Fruit fly (Drosophila melanogaster) whole organism, prepupa: ENCODE data around the gene CG43773.

ENCODE experiments used
- CG10631 ChIP-seq: fragments of 200-800 bp; sonication (Bioruptor generic); optimal IDR thresholded peaks from 2 replicates; lab custom pipeline; 2016; ENCODE audit warnings: missing biosample characterization, missing genetic modification characterization
- CG11902 ChIP-seq: fragments of 200-800 bp; sonication (Bioruptor generic); optimal IDR thresholded peaks from 3 replicates; lab custom pipeline; 2016; ENCODE audit warnings: missing biosample characterization, missing genetic modification characterization
- CG15336 ChIP-seq: fragments of 200-800 bp; sonication (Bioruptor generic); IDR thresholded peaks from 2 replicates; pipeline ENCODE4 v1.3.6; 2022; ENCODE audit warnings: missing biosample characterization, missing genetic modification characterization
- CG16779 ChIP-seq: fragments of 200-800 bp; sonication (Bioruptor generic); optimal IDR thresholded peaks from 3 replicates; lab custom pipeline; 2017; ENCODE audit warnings: missing biosample characterization, mild to moderate bottlenecking, missing genetic modification characterization
- CG31627 ChIP-seq: fragments of 200-800 bp; sonication (Bioruptor generic); optimal IDR thresholded peaks from 3 replicates; lab custom pipeline; 2016; ENCODE audit warnings: missing biosample characterization, missing genetic modification characterization
- CG34406 ChIP-seq: fragments of 200-800 bp; sonication (Bioruptor generic); optimal IDR thresholded peaks from 3 replicates; lab custom pipeline; 2016; ENCODE audit warnings: missing biosample characterization, missing genetic modification characterization
- CG3919 ChIP-seq: fragments of 200-800 bp; sonication (Bioruptor generic); optimal IDR thresholded peaks from 3 replicates; lab custom pipeline; 2016; ENCODE audit warnings: missing biosample characterization, missing genetic modification characterization
- CG4318 ChIP-seq: fragments of 200-800 bp; sonication (Bioruptor generic); optimal IDR thresholded peaks from 3 replicates; lab custom pipeline; 2017; ENCODE audit warnings: missing biosample characterization, mild to moderate bottlenecking, missing genetic modification characterization
- CG6163 ChIP-seq: fragments of 200-800 bp; sonication (Bioruptor generic); IDR thresholded peaks from 3 replicates; pipeline ENCODE4 v1.3.6; 2022; ENCODE audit warnings: missing biosample characterization, missing genetic modification characterization
- CG6276 ChIP-seq: fragments of 200-800 bp; sonication (Bioruptor generic); optimal IDR thresholded peaks from 2 replicates; lab custom pipeline; 2017; ENCODE audit warnings: missing biosample characterization, mild to moderate bottlenecking, missing genetic modification characterization
- CG6792 ChIP-seq: fragments of 200-800 bp; sonication (Bioruptor generic); optimal IDR thresholded peaks from 3 replicates; lab custom pipeline; 2016; ENCODE audit warnings: missing biosample characterization, missing genetic modification characterization
- CG6854 ChIP-seq: fragments of 200-800 bp; sonication (Bioruptor generic); optimal IDR thresholded peaks from 2 replicates; lab custom pipeline; 2017; ENCODE audit warnings: missing biosample characterization, mild to moderate bottlenecking, missing genetic modification characterization
- CG7368 ChIP-seq: fragments of 200-800 bp; sonication (Bioruptor generic); optimal IDR thresholded peaks from 3 replicates; lab custom pipeline; 2016; ENCODE audit warnings: missing biosample characterization, missing genetic modification characterization
- CG8119 ChIP-seq: fragments of 200-800 bp; sonication (Bioruptor generic); IDR thresholded peaks from 3 replicates; pipeline ENCODE4 v1.3.6; 2022; ENCODE audit warnings: missing biosample characterization, missing genetic modification characterization
- CG8319 ChIP-seq: fragments of 200-800 bp; sonication (Bioruptor generic); optimal IDR thresholded peaks from 3 replicates; lab custom pipeline; 2016; ENCODE audit warnings: missing biosample characterization, missing genetic modification characterization
- CG8632 ChIP-seq: fragments of 200-800 bp; sonication (Bioruptor generic); optimal IDR thresholded peaks from 3 replicates; lab custom pipeline; 2016; ENCODE audit warnings: missing biosample characterization, missing genetic modification characterization
- CG9139 ChIP-seq: fragments of 200-800 bp; sonication (Bioruptor generic); optimal IDR thresholded peaks from 3 replicates; lab custom pipeline; 2017; ENCODE audit warnings: missing biosample characterization, mild to moderate bottlenecking, missing genetic modification characterization
- Eip75B ChIP-seq: fragments of 200-800 bp; sonication (Bioruptor generic); optimal IDR thresholded peaks from 3 replicates; lab custom pipeline; 2016; ENCODE audit warnings: missing biosample characterization, missing genetic modification characterization
- Eip78C ChIP-seq: fragments of 200-800 bp; sonication (Bioruptor generic); peaks from one replicate; lab custom pipeline; 2016; ENCODE audit warnings: missing biosample characterization, missing genetic modification characterization
- Eip93F ChIP-seq: fragments of 200-800 bp; sonication (Bioruptor generic); optimal IDR thresholded peaks from 2 replicates; lab custom pipeline; 2016; ENCODE audit warnings: missing biosample characterization, mild to moderate bottlenecking, missing genetic modification characterization
- Ets21C ChIP-seq: fragments of 200-800 bp; sonication (Bioruptor generic); optimal IDR thresholded peaks from 3 replicates; lab custom pipeline; 2016; ENCODE audit warnings: missing biosample characterization, missing genetic modification characterization
- Ets96B ChIP-seq: fragments of 200-800 bp; optimal IDR thresholded peaks from 2 replicates; lab custom pipeline; 2019; ENCODE audit warnings: missing biosample characterization, mild to moderate bottlenecking, missing genetic modification characterization, moderate library complexity
- Gug ChIP-seq: fragments of 200-800 bp; sonication (Bioruptor generic); IDR thresholded peaks from 2 replicates; pipeline ENCODE4 v1.3.6; 2022; ENCODE audit warnings: missing biosample characterization, missing genetic modification characterization
- Hr39 ChIP-seq: fragments of 200-800 bp; sonication (Bioruptor generic); optimal IDR thresholded peaks from 2 replicates; lab custom pipeline; 2016; ENCODE audit warnings: missing biosample characterization, missing genetic modification characterization
- Hr4 ChIP-seq: fragments of 200-800 bp; sonication (Bioruptor generic); optimal IDR thresholded peaks from 3 replicates; lab custom pipeline; 2016; ENCODE audit warnings: missing biosample characterization, missing genetic modification characterization
- Lpt ChIP-seq: fragments of 200-800 bp; sonication (Bioruptor generic); optimal IDR thresholded peaks from 3 replicates; lab custom pipeline; 2016; ENCODE audit warnings: missing biosample characterization, missing genetic modification characterization
- Met ChIP-seq: fragments of 200-800 bp; sonication (Bioruptor generic); optimal IDR thresholded peaks from 3 replicates; lab custom pipeline; 2016; ENCODE audit warnings: missing biosample characterization, missing genetic modification characterization
- Smox ChIP-seq: fragments of 200-800 bp; sonication (Bioruptor generic); optimal IDR thresholded peaks from 3 replicates; lab custom pipeline; 2016; ENCODE audit warnings: missing biosample characterization, missing genetic modification characterization
- Sox102F ChIP-seq: fragments of 200-800 bp; sonication (Bioruptor generic); optimal IDR thresholded peaks from 2 replicates; lab custom pipeline; 2016; ENCODE audit warnings: missing biosample characterization, mild to moderate bottlenecking, missing genetic modification characterization
- Sox15 ChIP-seq: fragments of 200-800 bp; sonication (Bioruptor generic); optimal IDR thresholded peaks from 3 replicates; lab custom pipeline; 2016; ENCODE audit warnings: missing biosample characterization, missing genetic modification characterization
- achi ChIP-seq: fragments of 200-800 bp; sonication (Bioruptor generic); optimal IDR thresholded peaks from 3 replicates; lab custom pipeline; 2016; ENCODE audit warnings: missing biosample characterization, missing genetic modification characterization
- acj6 ChIP-seq: fragments of 200-800 bp; sonication (Bioruptor generic); optimal IDR thresholded peaks from 3 replicates; lab custom pipeline; 2016; ENCODE audit warnings: missing biosample characterization, missing genetic modification characterization
- dsx ChIP-seq: fragments of 200-800 bp; optimal IDR thresholded peaks from 3 replicates; lab custom pipeline; 2019; ENCODE audit warnings: missing biosample characterization, mild to moderate bottlenecking, missing genetic modification characterization, moderate library complexity; ENCODE audit not compliant: poor library complexity, severe bottlenecking
- esn ChIP-seq: fragments of 200-800 bp; sonication (Bioruptor generic); optimal IDR thresholded peaks from 2 replicates; lab custom pipeline; 2016; ENCODE audit warnings: missing biosample characterization, mild to moderate bottlenecking, missing genetic modification characterization, moderate library complexity
- lz ChIP-seq: fragments of 200-800 bp; sonication (Bioruptor generic); optimal IDR thresholded peaks from 3 replicates; lab custom pipeline; 2016; ENCODE audit warnings: missing biosample characterization, missing genetic modification characterization
- net ChIP-seq: fragments of 200-800 bp; sonication (Bioruptor generic); optimal IDR thresholded peaks from 3 replicates; lab custom pipeline; 2016; ENCODE audit warnings: missing biosample characterization, missing genetic modification characterization
- pdm3 ChIP-seq: fragments of 200-800 bp; sonication (Bioruptor generic); optimal IDR thresholded peaks from 3 replicates; lab custom pipeline; 2016; ENCODE audit warnings: missing biosample characterization, missing genetic modification characterization
- salr ChIP-seq, 2 experiments: fragments of 200-800 bp; sonication (Bioruptor generic); optimal IDR thresholded peaks; 3 replicates each; lab custom pipeline; 2016 to 2018; ENCODE audit warnings: missing biosample characterization in 2 of 2, missing genetic modification characterization in 2 of 2, mild to moderate bottlenecking in 1 of 2
- svp ChIP-seq: fragments of 200-800 bp; sonication (Bioruptor generic); peaks from one replicate; lab custom pipeline; 2016; ENCODE audit warnings: missing biosample characterization, missing genetic modification characterization

Gene CG43773

dm6 chr2L:4007390-4007789, at the start of gene CG43773:
CG43773 (plus strand) TSS chr2L:4007690.
- no peak for TF ChIP-seq Lpt (GFP tag; lab: Kevin White, UChicago)
- no peak for TF ChIP-seq Hr39 (GFP tag; lab: Kevin White, UChicago)
- no peak for TF ChIP-seq Sox15 (GFP tag; lab: Kevin White, UChicago)
- no peak for TF ChIP-seq CG8632 (GFP tag; lab: Kevin White, UChicago)
- TF ChIP-seq CG6163 (GFP tag; lab: Robert Waterston, UW): no peak
- TF ChIP-seq Eip75B (GFP tag; lab: Kevin White, UChicago): no peak
- TF ChIP-seq CG8119 (GFP tag; lab: Robert Waterston, UW): no peak
- TF ChIP-seq Hr4 (GFP tag; lab: Kevin White, UChicago): no peak
- no peak for TF ChIP-seq Sox102F (GFP tag; lab: Kevin White, UChicago)
- no peak for TF ChIP-seq CG6276 (GFP tag; lab: Kevin White, UChicago)

- no peak for TF ChIP-seq CG4318
- TF ChIP-seq CG8319 (GFP tag; lab: Kevin White, UChicago): no peak
- no peak for TF ChIP-seq Hr39 (GFP tag; lab: Kevin White, UChicago)
- no peak for TF ChIP-seq Sox15 (GFP tag; lab: Kevin White, UChicago)
- TF ChIP-seq CG11902 (GFP tag; lab: Kevin White, UChicago): no peak
- no peak for TF ChIP-seq CG6792 (GFP tag; lab: Kevin White, UChicago)
- no peak for TF ChIP-seq pdm3 (GFP tag; lab: Kevin White, UChicago)
- TF ChIP-seq CG10631 (GFP tag; lab: Kevin White, UChicago): no peak
- TF ChIP-seq net (GFP tag; lab: Kevin White, UChicago): no peak
- TF ChIP-seq acj6 (GFP tag; lab: Kevin White, UChicago): no peak
- TF ChIP-seq Met: no peak
- no peak for TF ChIP-seq Gug (GFP tag; lab: Robert Waterston, UW)
- TF ChIP-seq CG7368 (GFP tag; lab: Kevin White, UChicago): no peak
- no peak for TF ChIP-seq CG31627 (GFP tag; lab: Kevin White, UChicago)
- TF ChIP-seq CG6854 (GFP tag; lab: Kevin White, UChicago): no peak
- no peak for TF ChIP-seq Eip78C (GFP tag; lab: Kevin White, UChicago)
These were observed 39.2 kb upstream of the CG43773 start for dm6 chr2L:3968325-3968724.

- TF ChIP-seq svp (GFP tag; lab: Kevin White, UChicago): no peak
- TF ChIP-seq dsx: no peak
- TF ChIP-seq CG3919 (GFP tag; lab: Kevin White, UChicago): no peak
- no peak for TF ChIP-seq Ets96B (tag; lab: Kevin White, UChicago)
- TF ChIP-seq CG9139 (GFP tag; lab: Kevin White, UChicago): no peak
- TF ChIP-seq acj6 (GFP tag; lab: Kevin White, UChicago): no peak
- TF ChIP-seq CG16779 (tag; lab: Kevin White, UChicago): no peak
- no peak for TF ChIP-seq Hr39 (GFP tag; lab: Kevin White, UChicago)
- TF ChIP-seq CG15336: no peak
- no peak for TF ChIP-seq Met
- no peak for TF ChIP-seq esn
- no peak for TF ChIP-seq lz (GFP tag; lab: Kevin White, UChicago)
- TF ChIP-seq achi (GFP tag; lab: Kevin White, UChicago): no peak
- no peak for TF ChIP-seq CG8319 (GFP tag; lab: Kevin White, UChicago)
- TF ChIP-seq CG34406: no peak
- no peak for TF ChIP-seq Ets21C (GFP tag; lab: Kevin White, UChicago)
- TF ChIP-seq salr (GFP tag; optimal IDR thresholded peaks at IDR 0.05; lab: Kevin White, UChicago): no peak
- TF ChIP-seq Smox (GFP tag; lab: Kevin White, UChicago): no peak
- TF ChIP-seq Eip93F (GFP tag; lab: Kevin White, UChicago): no peak
These were observed 15.9 kb upstream of the CG43773 start, which contains the start of gene fred for dm6 chr2L:3991638-3992037. fred (minus strand) TSS chr2L:3991713.
